Worm (Caenorhabditis elegans) whole organism, L3 larva: Measurements from ENCODE around the gene pxl-1.

Experiments
- ceh-16 ChIP-seq: sonication (generic microtip); optimal IDR thresholded peaks from 2 replicates; lab custom pipeline; 2017; ENCODE audit warnings: missing biosample characterization, missing genetic modification characterization
- ceh-28 ChIP-seq: fragments of 150-350 bp; optimal IDR thresholded peaks from 2 replicates; lab custom pipeline; 2014; ENCODE audit warnings: missing biosample characterization, missing genetic modification reagents, missing genetic modification characterization
- daf-12 ChIP-seq: fragments of 150-350 bp; optimal IDR thresholded peaks from 2 replicates; lab custom pipeline; 2014; ENCODE audit warnings: missing biosample characterization, missing genetic modification reagents, missing genetic modification characterization
- egl-27 ChIP-seq: sonication (generic microtip); optimal IDR thresholded peaks from 4 replicates; lab custom pipeline; 2017; ENCODE audit warnings: missing biosample characterization, missing genetic modification reagents, missing genetic modification characterization
- elt-2 ChIP-seq: sonication (generic microtip); optimal IDR thresholded peaks from 2 replicates; lab custom pipeline; 2016; ENCODE audit warnings: missing genetic modification reagents, mild to moderate bottlenecking, missing genetic modification characterization, missing compliant biosample characterization
- nhr-76 ChIP-seq: fragments of 150-350 bp; sonication (generic microtip); optimal IDR thresholded peaks from 5 replicates; lab custom pipeline; 2014; ENCODE audit warnings: missing biosample characterization, missing genetic modification characterization
- nhr-77 ChIP-seq: fragments of 150-350 bp; optimal IDR thresholded peaks from 2 replicates; lab custom pipeline; 2014; ENCODE audit warnings: missing biosample characterization, missing genetic modification characterization
- sea-2 ChIP-seq: fragments of 150-350 bp; sonication (generic microtip); optimal IDR thresholded peaks from 4 replicates; lab custom pipeline; 2014; ENCODE audit warnings: missing biosample characterization, missing genetic modification reagents, missing genetic modification characterization
- snpc-4 ChIP-seq: fragments of 150-350 bp; optimal IDR thresholded peaks from 2 replicates; lab custom pipeline; 2014; ENCODE audit warnings: missing biosample characterization, missing genetic modification characterization
- unc-62 ChIP-seq: fragments of 150-350 bp; sonication (generic microtip); optimal IDR thresholded peaks from 4 replicates; lab custom pipeline; 2014; ENCODE audit warnings: missing biosample characterization, missing genetic modification reagents, missing genetic modification characterization

DNA sequence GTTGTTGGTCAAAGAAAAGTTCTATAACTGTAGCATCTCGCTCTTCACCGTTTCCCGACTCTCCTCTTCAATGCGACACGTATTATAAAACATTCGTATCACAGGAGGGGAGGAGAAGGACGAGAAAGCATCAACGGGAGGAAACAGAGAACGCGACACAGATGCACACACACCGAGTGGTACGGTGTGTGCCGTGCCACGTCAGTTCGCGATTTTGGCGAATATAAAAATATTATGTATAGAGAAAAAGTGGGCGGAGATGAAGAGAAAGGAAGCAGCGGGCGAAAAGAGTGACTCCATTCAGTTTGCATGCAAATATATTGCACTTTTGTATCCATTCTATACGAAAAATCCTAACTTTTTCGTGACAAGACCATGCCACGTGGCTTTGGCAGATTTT is 18.9 kb upstream of the pxl-1 start:
- TF ChIP-seq egl-27 (tag; lab: Kevin White, UChicago) (no peak), unc-62 (GFP tag; lab: Kevin White, UChicago) (no peak), sea-2 (GFP tag; lab: Kevin White, UChicago) (no peak), nhr-76 (tag; lab: Kevin White, UChicago) (no peak), elt-2 (tag; lab: Kevin White, UChicago) (peak; percentile 77), snpc-4 (tag; lab: Kevin White, UChicago) (no peak), daf-12 (tag; lab: Kevin White, UChicago) (no peak), ceh-16 (no peak), nhr-77 (tag; lab: Kevin White, UChicago) (no peak), ceh-28 (tag; lab: Kevin White, UChicago) (no peak)
